Worm (Caenorhabditis elegans) whole organism, young adult: Measurements from ENCODE around the gene gbb-2.

ENCODE experiments used
- B0035.1 ChIP-seq: sonication (generic microtip); optimal IDR thresholded peaks from 2 replicates; lab custom pipeline; 2016; ENCODE audit warnings: missing genetic modification characterization, mild to moderate bottlenecking, missing compliant biosample characterization, missing genotype, missing genetic modification reagents
- B0261.1 ChIP-seq: sonication (generic microtip); optimal IDR thresholded peaks from 2 replicates; lab custom pipeline; 2016; ENCODE audit warnings: mild to moderate bottlenecking, missing genetic modification characterization, moderate library complexity, missing compliant biosample characterization
- B0336.3 ChIP-seq: fragments of 200-800 bp; sonication (Bioruptor generic); IDR thresholded peaks from 2 replicates; pipeline ENCODE4 v1.3.6; 2022; ENCODE audit warnings: missing genetic modification characterization, missing compliant biosample characterization
- F10E7.11 ChIP-seq: sonication (generic microtip); optimal IDR thresholded peaks from 2 replicates; lab custom pipeline; 2017; ENCODE audit warnings: mild to moderate bottlenecking, missing genetic modification characterization, moderate library complexity, missing compliant biosample characterization
- F22D6.2 ChIP-seq: sonication (generic microtip); optimal IDR thresholded peaks from 2 replicates; lab custom pipeline; 2016; ENCODE audit warnings: mild to moderate bottlenecking, missing genetic modification characterization, missing compliant biosample characterization
- F33H1.4 ChIP-seq: fragments of 200-800 bp; sonication (Bioruptor generic); IDR thresholded peaks from 2 replicates; pipeline ENCODE4 v1.3.6; 2022; ENCODE audit warnings: missing genetic modification reagents, missing genetic modification characterization, missing compliant biosample characterization
- F37B4.10 ChIP-seq: fragments of 200-800 bp; sonication (Bioruptor generic); IDR thresholded peaks from 2 replicates; pipeline ENCODE4 v1.3.6; 2022; ENCODE audit warnings: missing genetic modification characterization, missing compliant biosample characterization
- F49E8.2 ChIP-seq: sonication (generic microtip); optimal IDR thresholded peaks from 3 replicates; lab custom pipeline; 2017; ENCODE audit warnings: missing genetic modification characterization, mild to moderate bottlenecking, missing compliant biosample characterization, antibody characterized with exemption, moderate library complexity; ENCODE audit not compliant: insufficient read depth
- F57C9.4 ChIP-seq: sonication (generic microtip); optimal IDR thresholded peaks from 2 replicates; lab custom pipeline; 2017; ENCODE audit warnings: mild to moderate bottlenecking, missing genetic modification characterization, missing compliant biosample characterization
- K12H6.12 ChIP-seq: fragments of 200-800 bp; sonication (Bioruptor generic); optimal IDR thresholded peaks from 2 replicates; lab custom pipeline; 2018; ENCODE audit warnings: mild to moderate bottlenecking, missing genetic modification characterization, missing compliant biosample characterization
- Y53F4B.3 ChIP-seq: fragments of 200-800 bp; sonication (Bioruptor generic); IDR thresholded peaks from 2 replicates; pipeline ENCODE4 v1.3.6; 2022; ENCODE audit warnings: missing genetic modification reagents, missing genetic modification characterization, missing compliant biosample characterization
- Y79H2A.3 ChIP-seq: fragments of 200-800 bp; sonication (Bioruptor generic); conservative IDR thresholded peaks from 2 replicates; pipeline ENCODE4 v1.3.6; 2022; ENCODE audit warnings: missing genetic modification reagents, missing genetic modification characterization, missing compliant biosample characterization
- akir-1 ChIP-seq: fragments of 200-800 bp; sonication (Bioruptor generic); optimal IDR thresholded peaks from 2 replicates; lab custom pipeline; 2018; ENCODE audit warnings: mild to moderate bottlenecking, missing genetic modification characterization, moderate library complexity, missing compliant biosample characterization
- ama-1 ChIP-seq, 3 experiments: fragments of 150-350 bp in 1 of 3; sonication (generic microtip) in 2 of 3; optimal IDR thresholded peaks; 2 replicates each; lab custom pipeline; 2014 to 2018; ENCODE audit warnings: missing biosample characterization in 2 of 3, missing genetic modification characterization in 2 of 3, missing genetic modification reagents in 2 of 3
- attf-3 ChIP-seq: fragments of 200-800 bp; sonication (Bioruptor generic); conservative IDR thresholded peaks from 2 replicates; pipeline ENCODE4 v1.3.6; 2022; ENCODE audit warnings: missing genetic modification reagents, missing genetic modification characterization, missing compliant biosample characterization
- attf-6 ChIP-seq: fragments of 200-800 bp; sonication (Bioruptor generic); IDR thresholded peaks from 2 replicates; pipeline ENCODE4 v1.3.6; 2022; ENCODE audit warnings: missing genetic modification reagents, missing genetic modification characterization, missing compliant biosample characterization
- bed-1 ChIP-seq: fragments of 200-800 bp; sonication (Bioruptor generic); IDR thresholded peaks from 2 replicates; pipeline ENCODE4 v1.3.6; 2022; ENCODE audit warnings: missing genetic modification reagents, missing genetic modification characterization, missing compliant biosample characterization
- bed-2 ChIP-seq: fragments of 200-800 bp; sonication (Bioruptor generic); IDR thresholded peaks from 2 replicates; pipeline ENCODE4 v1.3.6; 2022; ENCODE audit warnings: missing genetic modification reagents, missing genetic modification characterization, missing compliant biosample characterization
- ccch-3 ChIP-seq: fragments of 200-800 bp; sonication (Bioruptor generic); optimal IDR thresholded peaks from 2 replicates; lab custom pipeline; 2018; ENCODE audit warnings: mild to moderate bottlenecking, missing genetic modification characterization, missing compliant biosample characterization
- ceh-100 ChIP-seq: fragments of 200-800 bp; sonication (Bioruptor generic); IDR thresholded peaks from 2 replicates; pipeline ENCODE4 v1.3.6; 2022; ENCODE audit warnings: missing genetic modification reagents, missing genetic modification characterization, missing compliant biosample characterization
- ceh-27 ChIP-seq: fragments of 200-800 bp; sonication (Bioruptor generic); optimal IDR thresholded peaks from 2 replicates; lab custom pipeline; 2018; ENCODE audit warnings: mild to moderate bottlenecking, missing genetic modification characterization, moderate library complexity, missing compliant biosample characterization
- ceh-58 ChIP-seq: fragments of 200-800 bp; sonication (Bioruptor generic); IDR thresholded peaks from 2 replicates; pipeline ENCODE4 v1.3.6; 2022; ENCODE audit warnings: missing genetic modification characterization, missing compliant biosample characterization
- chd-7 ChIP-seq: sonication (generic microtip); optimal IDR thresholded peaks from 2 replicates; lab custom pipeline; 2016; ENCODE audit warnings: mild to moderate bottlenecking, missing genetic modification characterization, moderate library complexity, missing compliant biosample characterization
- efl-1 ChIP-seq: fragments of 150-350 bp; optimal IDR thresholded peaks from 2 replicates; lab custom pipeline; 2014; ENCODE audit warnings: missing biosample characterization, missing genetic modification reagents, missing genetic modification characterization
- egl-44 ChIP-seq: fragments of 200-800 bp; sonication (Bioruptor generic); IDR thresholded peaks from 2 replicates; pipeline ENCODE4 v1.3.6; 2022; ENCODE audit warnings: missing genetic modification reagents, missing genetic modification characterization, missing compliant biosample characterization
- him-1 ChIP-seq: sonication (generic microtip); optimal IDR thresholded peaks from 2 replicates; lab custom pipeline; 2016; ENCODE audit warnings: missing genotype, missing genetic modification reagents, missing genetic modification characterization, missing compliant biosample characterization
- hmg-1.2 ChIP-seq: fragments of 200-800 bp; sonication (Bioruptor generic); IDR thresholded peaks from 2 replicates; pipeline ENCODE4 v1.3.6; 2022; ENCODE audit warnings: missing genetic modification reagents, missing genetic modification characterization, missing compliant biosample characterization
- hmg-20 ChIP-seq: fragments of 200-800 bp; sonication (Bioruptor generic); IDR thresholded peaks from 2 replicates; pipeline ENCODE4 v1.3.6; 2022; ENCODE audit warnings: missing genetic modification reagents, missing genetic modification characterization, missing compliant biosample characterization
- let-607 ChIP-seq, 2 experiments: fragments of 200-800 bp in 1 of 2; sonication (Bioruptor generic) in 1 of 2; sonication (generic microtip) in 1 of 2; optimal IDR thresholded peaks; 2 replicates each; lab custom pipeline; 2016 to 2018; ENCODE audit warnings: mild to moderate bottlenecking in 2 of 2, missing compliant biosample characterization in 2 of 2, missing genetic modification characterization in 2 of 2, moderate library complexity in 2 of 2, missing genotype in 1 of 2
- lin-26 ChIP-seq: fragments of 200-800 bp; sonication (Bioruptor generic); IDR thresholded peaks from 2 replicates; pipeline ENCODE4 v1.3.6; 2022; ENCODE audit warnings: missing genetic modification reagents, missing genetic modification characterization, missing compliant biosample characterization
- lin-35 ChIP-seq, 3 experiments: fragments of 150-350 bp in 2 of 3; sonication (generic microtip) in 1 of 3; optimal IDR thresholded peaks; 2 replicates each; lab custom pipeline; 2014 to 2018; ENCODE audit warnings: missing biosample characterization in 3 of 3, missing genetic modification characterization in 3 of 3, missing genetic modification reagents in 3 of 3
- lsy-27 ChIP-seq: sonication (generic microtip); optimal IDR thresholded peaks from 2 replicates; lab custom pipeline; 2017; ENCODE audit warnings: missing genetic modification characterization, mild to moderate bottlenecking, missing compliant biosample characterization, antibody characterized with exemption, missing genotype, borderline replicate concordance; ENCODE audit not compliant: insufficient read depth
- madf-10 ChIP-seq: sonication (generic microtip); optimal IDR thresholded peaks from 2 replicates; lab custom pipeline; 2016; ENCODE audit warnings: mild to moderate bottlenecking, missing genetic modification characterization, missing compliant biosample characterization
- mxl-1 ChIP-seq: sonication (generic microtip); optimal IDR thresholded peaks from 2 replicates; lab custom pipeline; 2016; ENCODE audit warnings: missing genetic modification characterization, missing compliant biosample characterization
- nhr-120 ChIP-seq: fragments of 200-800 bp; sonication (Bioruptor generic); IDR thresholded peaks from 2 replicates; pipeline ENCODE4 v1.3.6; 2022; ENCODE audit warnings: missing genetic modification characterization, missing compliant biosample characterization
- nhr-90 ChIP-seq: sonication (generic microtip); optimal IDR thresholded peaks from 2 replicates; lab custom pipeline; 2016; ENCODE audit warnings: missing genotype, mild to moderate bottlenecking, missing genetic modification characterization, missing compliant biosample characterization
- pha-4 ChIP-seq: fragments of 150-350 bp; sonication (generic microtip); optimal IDR thresholded peaks from 2 replicates; lab custom pipeline; 2014; ENCODE audit warnings: missing biosample characterization, missing genetic modification reagents, missing genetic modification characterization
- rec-8 ChIP-seq, 2 experiments: sonication (generic microtip); optimal IDR thresholded peaks; 2 replicates each; lab custom pipeline; 2016; ENCODE audit warnings: mild to moderate bottlenecking in 2 of 2, missing genetic modification characterization in 2 of 2, missing genetic modification reagents in 2 of 2, missing genotype in 2 of 2, missing biosample characterization in 1 of 2, missing compliant biosample characterization in 1 of 2, moderate library complexity in 1 of 2
- rpc-1 ChIP-seq, 2 experiments: fragments of 150-350 bp in 1 of 2; sonication (generic microtip) in 1 of 2; optimal IDR thresholded peaks; 2 replicates each; lab custom pipeline; 2014 to 2018; ENCODE audit warnings: missing biosample characterization in 1 of 2, missing genetic modification characterization in 1 of 2, missing genetic modification reagents in 1 of 2, missing genotype in 1 of 2
- snpc-3.4 ChIP-seq: sonication (generic microtip); optimal IDR thresholded peaks from 2 replicates; lab custom pipeline; 2017; ENCODE audit warnings: missing genetic modification characterization, mild to moderate bottlenecking, missing compliant biosample characterization, antibody characterized with exemption, moderate library complexity, missing genotype, missing genetic modification reagents
- snpc-4 ChIP-seq, 5 experiments: fragments of 150-350 bp in 1 of 5; sonication (generic microtip) in 4 of 5; optimal IDR thresholded peaks; 2 replicates each; lab custom pipeline; 2014 to 2018; ENCODE audit warnings: missing genetic modification characterization in 5 of 5, missing biosample characterization in 3 of 5, antibody characterized with exemption in 2 of 5, mild to moderate bottlenecking in 2 of 5, missing compliant biosample characterization in 2 of 5, missing genotype in 2 of 5, moderate library complexity in 2 of 5, missing genetic modification reagents in 1 of 5
- tbx-9 ChIP-seq: sonication (generic microtip); optimal IDR thresholded peaks from 2 replicates; lab custom pipeline; 2016; ENCODE audit warnings: borderline replicate concordance, missing genetic modification characterization, inconsistent platforms, missing compliant biosample characterization
- tlf-1 ChIP-seq: fragments of 200-800 bp; sonication (Bioruptor generic); optimal IDR thresholded peaks from 2 replicates; lab custom pipeline; 2018; ENCODE audit warnings: mild to moderate bottlenecking, missing genetic modification characterization, missing compliant biosample characterization
- unc-130 ChIP-seq: sonication (generic microtip); optimal IDR thresholded peaks from 2 replicates; lab custom pipeline; 2016; ENCODE audit warnings: missing genetic modification reagents, missing genetic modification characterization, missing compliant biosample characterization
- xnd-1 ChIP-seq: sonication (generic microtip); optimal IDR thresholded peaks from 2 replicates; lab custom pipeline; 2016; ENCODE audit warnings: missing genotype, missing genetic modification reagents, missing genetic modification characterization, missing compliant biosample characterization
- ztf-22 ChIP-seq: fragments of 200-800 bp; sonication (Bioruptor generic); optimal IDR thresholded peaks from 2 replicates; lab custom pipeline; 2018; ENCODE audit warnings: mild to moderate bottlenecking, missing genetic modification characterization, moderate library complexity, missing compliant biosample characterization
- ztf-26 ChIP-seq: sonication (generic microtip); optimal IDR thresholded peaks from 2 replicates; lab custom pipeline; 2017; ENCODE audit warnings: missing genetic modification characterization, missing compliant biosample characterization

Gene gbb-2

ce11 chrIV:4447367-4447766, 59.2 kb downstream of the gbb-2 start:
- TF ChIP-seq pha-4 (no peak), F57C9.4 (tag; lab: Kevin White, UChicago) (no peak), F33H1.4 (peak; percentile 66), snpc-4 (GFP tag; optimal IDR thresholded peaks at IDR 0.05; lab: Kevin White, UChicago) (no peak), snpc-4 (tag; optimal IDR thresholded peaks at IDR 0.05; lab: Kevin White, UChicago) (no peak), let-607 (tag; optimal IDR thresholded peaks at IDR 0.05; lab: Kevin White, UChicago) (no peak), K12H6.12 (tag; lab: Kevin White, UChicago) (no peak), F10E7.11 (tag; lab: Kevin White, UChicago) (no peak), mxl-1 (tag; lab: Kevin White, UChicago) (no peak), B0336.3 (GFP tag; lab: Robert Waterston, UW) (no peak; the same call in 1 of the 2 replicates), ceh-100 (GFP tag; lab: Robert Waterston, UW) (no peak), ceh-27 (GFP tag; lab: Kevin White, UChicago) (no peak), F49E8.2 (tag; lab: Kevin White, UChicago) (peak; percentile 53), Y79H2A.3 (no peak), rec-8 (tag; optimal IDR thresholded peaks at IDR 0.05; lab: Kevin White, UChicago) (no peak), attf-3 (no peak), B0261.1 (no peak), unc-130 (GFP tag; lab: Kevin White, UChicago) (no peak), akir-1 (GFP tag; lab: Kevin White, UChicago) (no peak), chd-7 (no peak), lin-26 (GFP tag; lab: Robert Waterston, UW) (peak; percentile 37; the same call in 1 of the 2 replicates), bed-2 (no peak), xnd-1 (no peak), B0035.1 (tag; lab: Kevin White, UChicago) (no peak), bed-1 (no peak), ceh-58 (GFP tag; lab: Robert Waterston, UW) (no peak), ccch-3 (GFP tag; lab: Kevin White, UChicago) (no peak), ztf-26 (tag; lab: Kevin White, UChicago) (no peak), ama-1 (optimal IDR thresholded peaks at IDR 0.05; lab: Kevin White, UChicago) (no peak), ama-1 (GFP tag; optimal IDR thresholded peaks at IDR 0.05; lab: Kevin White, UChicago) (no peak), hmg-1.2 (no peak), Y53F4B.3 (no peak), tlf-1 (GFP tag; lab: Kevin White, UChicago) (no peak), F37B4.10 (GFP tag; lab: Robert Waterston, UW) (no peak), snpc-3.4 (tag; lab: Kevin White, UChicago) (no peak), lin-35 (GFP tag; optimal IDR thresholded peaks at IDR 0.05; lab: Kevin White, UChicago) (no peak), rpc-1 (optimal IDR thresholded peaks at IDR 0.05; lab: Kevin White, UChicago) (peak; percentile 19), rpc-1 (tag; optimal IDR thresholded peaks at IDR 0.05; lab: Kevin White, UChicago) (no peak), lsy-27 (tag; lab: Kevin White, UChicago) (no peak), ztf-22 (GFP tag; lab: Kevin White, UChicago) (no peak), hmg-20 (GFP tag; lab: Robert Waterston, UW) (no peak), nhr-90 (tag; lab: Kevin White, UChicago) (no peak), attf-6 (GFP tag; lab: Robert Waterston, UW) (no peak), F22D6.2 (tag; lab: Kevin White, UChicago) (no peak), efl-1 (GFP tag; lab: Kevin White, UChicago) (no peak), egl-44 (GFP tag; lab: Robert Waterston, UW) (no peak), him-1 (tag; lab: Kevin White, UChicago) (no peak), tbx-9 (tag; lab: Kevin White, UChicago) (no peak), madf-10 (tag; lab: Kevin White, UChicago) (no peak), nhr-120 (GFP tag; lab: Robert Waterston, UW) (no peak)
